Worm (Caenorhabditis elegans): Measurements from ENCODE around the gene ZC239.14.

DNA sequence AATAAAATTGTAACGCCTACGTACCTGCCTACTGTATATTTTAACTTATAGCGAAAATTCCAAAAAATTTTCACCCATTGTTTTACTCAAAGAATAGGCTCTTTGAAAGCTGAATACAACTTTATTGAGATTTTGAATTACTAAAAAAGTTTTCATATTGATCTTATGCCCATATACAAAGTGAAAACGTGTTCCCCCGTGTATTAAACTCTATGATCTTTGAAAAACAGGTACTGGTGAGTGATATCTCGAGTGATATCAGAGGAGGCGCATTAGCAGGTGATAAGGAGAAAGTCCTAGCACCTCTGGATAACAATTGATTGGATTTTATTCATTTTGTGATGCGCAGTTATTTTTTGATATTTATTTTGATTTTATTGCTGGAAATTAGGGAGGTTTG, 18.4 kb upstream of the ZC239.14 start, which contains the start of gene C17F4.3:
- TF ChIP-seq ceh-36 (tag; optimal IDR thresholded peaks at IDR 0.05) (no peak), tbx-11 (GFP tag; IDR thresholded peaks at IDR 0.05) (no peak), tra-4 (tag; optimal IDR thresholded peaks at IDR 0.05) (no peak), B0310.2 (tag; optimal IDR thresholded peaks at IDR 0.05) (no peak), flt-1 (GFP tag; IDR thresholded peaks at IDR 0.05) (no peak), hmbx-1 (tag; optimal IDR thresholded peaks at IDR 0.05) (no peak), scrt-1 (GFP tag; IDR thresholded peaks at IDR 0.05) (no peak), ama-1 (optimal IDR thresholded peaks at IDR 0.05) (no peak), aly-1 (tag; optimal IDR thresholded peaks at IDR 0.05) (no peak), pes-1 (GFP tag; IDR thresholded peaks at IDR 0.05) (no peak), hnd-1 (tag; optimal IDR thresholded peaks at IDR 0.05) (no peak), ets-7 (tag; optimal IDR thresholded peaks at IDR 0.05) (no peak)

Data from whole organism, early embryonic.